Fruit fly (Drosophila melanogaster) whole organism, larva: ENCODE results near the gene CG17233.
A peak's percentile ranks its signal among the peaks of the same experiment; 100 is the strongest.

ENCODE experiments used
- noc ChIP-seq: fragments of 200-800 bp; sonication (Bioruptor generic); optimal IDR thresholded peaks from 3 replicates; lab custom pipeline; 2019; ENCODE audit warnings: missing biosample characterization, mild to moderate bottlenecking, missing genetic modification characterization, moderate library complexity

The CG17233 gene

DNA sequence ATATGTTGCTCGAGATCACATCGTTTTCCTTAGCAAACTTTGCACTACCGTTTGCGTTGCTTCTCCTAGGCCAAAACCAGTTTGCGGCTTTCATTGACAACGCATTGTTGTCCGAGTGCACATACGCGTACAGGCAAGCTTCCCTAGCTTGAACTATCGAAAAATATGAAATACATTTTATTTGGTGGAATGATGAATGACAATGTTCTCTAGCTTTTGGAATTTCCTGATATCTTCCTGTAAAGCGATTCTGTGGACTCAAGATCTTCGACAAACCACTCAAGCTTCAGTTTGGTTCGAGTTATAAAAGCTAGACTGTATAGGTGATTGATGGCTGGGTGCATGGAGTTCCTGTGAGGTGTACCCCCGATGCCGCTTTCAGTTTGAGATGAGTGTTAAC, 45.8 kb downstream of the CG17233 start:
- no peak for TF ChIP-seq noc (tag; lab: Kevin White, UChicago)

DNA sequence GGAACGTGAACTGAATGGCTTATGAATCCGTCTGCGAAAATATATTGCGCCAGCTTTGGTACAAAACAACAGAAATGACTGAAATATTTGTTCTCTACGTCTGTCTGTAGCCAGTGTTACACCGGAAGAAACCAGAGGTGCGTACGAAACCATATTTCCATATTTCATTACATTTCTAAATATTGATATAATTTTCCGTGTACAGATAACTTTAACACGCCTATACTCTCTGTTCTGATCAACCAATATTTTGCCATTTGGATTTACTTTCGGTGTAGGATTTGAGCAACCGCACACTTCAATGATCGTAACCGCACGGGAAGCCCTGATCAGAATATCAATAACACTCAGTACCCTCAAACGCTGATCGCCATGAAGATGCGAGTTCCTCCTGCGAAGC, 47.0 kb downstream of the CG17233 start:
- TF ChIP-seq noc (tag; lab: Kevin White, UChicago): peak; percentile 25

DNA sequence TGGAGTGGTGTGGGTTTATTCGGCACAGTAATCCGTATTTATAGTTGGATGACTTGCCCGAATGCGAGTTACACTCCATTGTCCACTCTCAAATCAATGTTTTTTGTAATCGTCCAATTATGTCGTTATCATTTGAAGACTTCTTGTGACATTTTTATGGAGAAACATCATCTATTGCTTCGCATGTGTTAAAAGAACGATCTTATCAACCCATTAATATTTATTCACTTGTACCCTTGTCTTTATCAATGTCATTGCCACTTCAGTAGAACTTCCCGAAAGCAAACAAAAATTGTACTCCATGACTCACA, 48.0 kb downstream of the CG17233 start:
- no peak for TF ChIP-seq noc (tag; lab: Kevin White, UChicago)

DNA sequence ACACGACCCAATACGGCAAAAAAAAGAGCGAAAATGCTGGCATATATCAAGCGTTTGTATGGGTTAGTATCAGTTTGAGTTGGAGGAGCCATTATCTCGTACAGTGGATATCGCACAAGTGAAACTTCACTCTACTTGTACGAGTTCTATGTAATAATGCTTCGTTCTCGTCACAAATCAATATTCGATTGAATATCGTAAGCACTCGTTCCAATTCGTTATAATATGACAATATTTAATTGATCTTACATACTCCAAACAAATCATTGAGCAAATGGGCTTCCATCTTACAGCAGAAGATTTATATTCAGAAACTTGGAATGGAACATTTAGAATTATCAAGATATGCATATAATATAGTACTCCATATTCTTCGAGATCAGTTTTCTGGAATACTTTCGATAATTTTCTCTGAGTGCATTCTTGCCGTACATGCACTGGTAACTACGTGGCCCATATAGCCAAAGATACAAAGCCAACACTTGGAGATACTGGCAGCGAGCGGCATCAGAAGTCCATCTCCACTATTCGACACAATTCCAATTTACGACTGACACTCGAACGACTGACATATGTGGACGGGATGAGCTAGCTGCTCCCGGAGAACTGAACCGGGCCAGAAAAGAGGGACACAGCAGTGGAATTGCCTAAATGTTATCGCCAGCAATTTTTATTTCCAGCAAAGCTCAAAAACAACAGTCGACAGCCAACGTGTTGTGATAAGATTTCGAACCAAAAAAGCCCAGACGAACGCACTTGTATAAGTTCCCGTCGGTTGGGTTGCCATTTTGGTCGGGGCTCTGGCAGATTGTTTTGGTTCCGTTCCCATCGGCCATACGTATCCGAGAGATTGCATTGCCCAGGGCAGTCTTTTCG, 48.6 kb downstream of the CG17233 start:
- TF ChIP-seq noc (tag; lab: Kevin White, UChicago): peak; percentile 44

DNA sequence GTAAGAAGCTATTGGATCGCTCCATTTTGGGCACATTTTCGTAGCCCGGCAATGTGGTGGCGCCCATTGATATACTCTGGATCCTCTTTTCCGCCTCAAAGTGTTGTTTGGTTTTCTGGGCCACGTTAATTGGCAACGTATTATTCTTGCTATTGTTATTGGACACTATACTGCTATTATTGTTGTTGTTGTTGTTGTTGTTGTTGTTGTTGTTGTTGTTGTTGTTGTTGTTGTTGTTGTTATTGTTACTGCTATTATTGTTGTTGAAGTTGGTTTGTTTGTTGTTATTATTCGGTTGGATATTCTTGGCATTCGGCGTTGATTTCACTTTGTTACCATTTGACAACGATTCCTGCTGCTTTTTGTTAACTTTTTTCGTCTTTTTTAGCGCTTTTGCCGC, 49.9 kb downstream of the CG17233 start:
- TF ChIP-seq noc (tag; lab: Kevin White, UChicago): no peak

DNA sequence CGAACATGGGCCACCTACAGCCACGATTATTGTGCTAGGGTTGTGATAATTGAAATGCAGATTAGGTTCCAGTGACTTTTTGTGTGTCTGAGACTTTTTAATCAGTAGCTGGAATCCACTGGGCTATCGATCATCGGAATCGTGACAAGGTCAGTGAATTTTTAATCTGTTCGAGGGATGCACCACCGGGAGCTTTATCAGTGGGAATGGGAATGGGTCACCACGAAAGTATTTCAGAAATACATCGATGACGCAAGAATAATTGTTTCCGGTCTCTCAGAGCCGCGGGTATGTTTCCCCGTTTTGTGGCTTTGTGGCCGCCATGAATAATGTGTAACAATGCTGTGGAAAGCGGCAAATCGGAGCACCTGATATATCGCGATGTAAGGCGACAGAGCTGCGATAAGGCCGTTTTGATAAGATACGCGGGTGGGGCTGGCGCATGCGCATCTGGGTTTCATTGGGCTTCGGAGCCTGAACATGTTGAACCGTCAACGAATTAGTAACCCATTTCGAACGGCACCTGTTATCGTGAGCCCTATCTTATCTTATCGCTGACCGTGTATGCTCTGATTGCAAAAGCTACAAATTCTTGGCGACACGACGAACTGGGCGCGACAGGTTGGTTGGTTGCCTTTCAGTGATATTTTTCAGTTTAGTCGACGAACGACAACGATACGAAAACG, 53.7 kb downstream of the CG17233 start, which contains the start of gene Ssk:
Ssk (plus strand) TSS at position 638 of the 686 bp plus-strand sequence.
- TF ChIP-seq noc (tag; lab: Kevin White, UChicago): peak; percentile 65

DNA sequence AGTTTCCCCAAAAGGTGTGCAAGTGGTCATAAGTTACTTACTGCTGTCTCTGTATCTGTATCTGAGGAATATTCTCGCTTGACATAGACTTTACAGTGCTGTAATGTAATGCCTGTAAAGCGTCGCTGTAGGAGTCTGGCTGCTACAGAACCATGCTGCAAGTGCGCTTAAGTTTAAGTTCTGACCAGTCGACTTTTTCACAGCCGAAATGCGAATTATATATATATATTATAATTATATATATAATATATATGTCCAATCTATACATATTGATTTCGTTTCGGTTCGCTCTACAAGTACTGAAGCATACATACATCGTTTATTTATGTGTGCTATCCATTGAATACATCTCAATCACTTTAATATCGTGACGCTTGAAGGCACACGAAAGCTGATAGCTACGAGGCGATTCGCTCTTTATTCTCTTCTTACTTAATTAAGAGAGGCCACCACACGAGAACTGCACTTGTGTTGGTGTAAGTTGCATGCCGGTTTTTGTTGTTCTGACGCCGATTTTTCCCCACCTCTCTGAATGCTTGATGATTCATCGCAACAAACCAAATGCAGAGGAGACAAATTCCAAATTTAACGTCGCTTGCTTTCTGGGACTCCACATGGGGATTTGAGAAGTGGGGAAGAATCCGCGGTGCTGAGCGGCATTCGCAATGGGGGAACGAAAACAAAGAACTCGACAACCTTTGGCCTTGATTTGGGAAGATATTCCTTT, 55.2 kb downstream of the CG17233 start:
- no peak for TF ChIP-seq noc (tag; lab: Kevin White, UChicago)

DNA sequence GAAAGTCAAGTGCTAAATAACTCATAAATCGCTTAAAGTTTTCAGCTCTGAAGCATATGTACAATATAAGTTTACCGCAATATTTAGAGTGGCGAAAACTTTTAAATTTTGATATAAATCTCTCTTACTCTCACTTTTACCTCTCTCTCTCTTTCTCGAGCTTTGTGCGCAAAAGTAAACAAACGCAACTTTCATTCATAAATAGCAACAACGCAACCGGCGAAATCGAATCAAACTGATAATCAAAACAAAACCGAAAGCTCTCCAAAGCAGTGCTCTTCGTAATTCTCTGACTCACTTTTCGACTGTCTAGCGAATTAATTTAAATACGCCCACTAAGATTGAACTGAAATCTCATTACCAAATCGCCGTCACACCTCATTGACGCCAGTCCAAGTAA, 55.8 kb downstream of the CG17233 start:
- TF ChIP-seq noc (tag; lab: Kevin White, UChicago): no peak

DNA sequence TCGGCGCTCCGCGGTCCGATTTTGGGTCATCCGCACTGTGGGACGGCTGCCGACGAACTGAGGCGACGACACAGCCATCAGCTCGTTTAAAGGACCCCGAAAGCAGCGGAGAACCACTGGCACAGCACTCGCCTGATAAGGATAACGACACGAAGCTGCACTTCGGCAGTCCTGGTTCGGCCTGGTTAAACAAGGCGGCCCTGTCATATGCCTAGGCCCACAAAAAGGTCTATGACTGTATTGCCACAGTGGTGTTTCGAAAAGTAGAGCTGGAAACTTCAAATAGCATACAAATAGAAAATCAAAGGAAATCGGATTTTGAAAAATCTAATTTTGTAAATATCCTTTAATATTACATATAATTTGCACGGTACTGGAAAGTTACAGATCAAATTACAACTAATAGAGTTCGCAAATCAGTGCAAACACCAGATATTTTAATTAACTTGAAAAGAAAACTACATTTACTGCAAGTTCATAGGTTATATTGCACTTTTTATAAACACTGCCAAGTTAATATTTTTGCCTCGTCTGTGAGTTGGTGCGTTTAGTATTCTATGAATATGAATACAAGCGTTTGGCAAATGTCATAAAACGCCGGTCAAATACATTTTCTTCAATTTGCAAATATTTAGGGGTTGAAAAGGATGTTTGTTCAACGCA, 56.4 kb downstream of the CG17233 start:
- no peak for TF ChIP-seq noc (tag; lab: Kevin White, UChicago)

DNA sequence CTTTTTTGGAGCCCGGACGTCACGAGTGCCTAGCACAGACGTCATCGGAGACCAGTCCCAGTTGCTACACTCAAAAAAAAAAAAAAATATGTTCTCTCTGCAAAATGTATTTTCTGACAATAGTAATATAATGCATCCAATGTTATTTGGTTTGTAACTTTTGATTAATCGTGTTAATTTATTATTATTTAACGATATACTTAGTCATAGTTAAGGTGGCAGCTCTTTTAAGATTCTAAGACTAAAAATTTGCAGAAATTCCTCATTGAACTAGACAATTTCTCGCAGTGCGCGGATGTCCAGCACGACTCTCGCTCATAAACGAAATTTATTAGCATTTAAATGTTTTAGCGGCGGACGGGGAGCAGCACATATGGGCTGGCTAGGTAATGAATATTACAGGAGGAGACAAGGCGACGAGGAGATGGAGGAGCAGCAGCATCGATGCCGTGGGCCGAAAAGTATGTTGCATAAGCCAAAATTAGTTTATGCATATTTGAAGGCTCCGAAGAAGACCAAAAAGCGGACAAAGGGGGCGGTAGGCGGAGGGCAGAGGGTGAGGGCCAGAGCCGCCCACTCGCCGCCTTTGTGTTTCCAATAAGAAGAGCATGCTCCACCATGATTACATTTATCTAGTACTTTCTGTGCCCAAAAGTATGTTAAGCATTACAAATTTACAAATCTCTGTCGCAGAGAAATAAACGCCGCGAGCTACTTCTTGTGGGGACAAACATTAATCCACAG, 58.2 kb downstream of the CG17233 start:
- peak; percentile 59 for TF ChIP-seq noc (tag; lab: Kevin White, UChicago)
